Worm (Caenorhabditis elegans) whole organism, L1 larva: Measurements from ENCODE around the gene B0228.9.

ENCODE experiments used
- aha-1 ChIP-seq: fragments of 150-350 bp; optimal IDR thresholded peaks from 2 replicates; lab custom pipeline; 2014; ENCODE audit warnings: missing biosample characterization, missing genetic modification characterization
- lin-39 ChIP-seq: fragments of 150-350 bp; optimal IDR thresholded peaks from 2 replicates; lab custom pipeline; 2014; ENCODE audit warnings: missing biosample characterization, missing genetic modification reagents, missing genetic modification characterization
- mef-2 ChIP-seq: fragments of 150-350 bp; optimal IDR thresholded peaks from 2 replicates; lab custom pipeline; 2014; ENCODE audit warnings: missing biosample characterization, missing genetic modification characterization
- mep-1 ChIP-seq: fragments of 150-350 bp; optimal IDR thresholded peaks from 2 replicates; lab custom pipeline; 2014; ENCODE audit warnings: missing biosample characterization, missing genetic modification characterization
- nhr-77 ChIP-seq: fragments of 150-350 bp; optimal IDR thresholded peaks from 2 replicates; lab custom pipeline; 2014; ENCODE audit warnings: missing biosample characterization, missing genetic modification characterization
- ztf-11 ChIP-seq, 2 experiments: sonication (generic microtip); optimal IDR thresholded peaks; 2 replicates each; lab custom pipeline; 2016 to 2017; ENCODE audit warnings: missing genetic modification characterization in 2 of 2, missing biosample characterization in 1 of 2, missing compliant biosample characterization in 1 of 2

DNA sequence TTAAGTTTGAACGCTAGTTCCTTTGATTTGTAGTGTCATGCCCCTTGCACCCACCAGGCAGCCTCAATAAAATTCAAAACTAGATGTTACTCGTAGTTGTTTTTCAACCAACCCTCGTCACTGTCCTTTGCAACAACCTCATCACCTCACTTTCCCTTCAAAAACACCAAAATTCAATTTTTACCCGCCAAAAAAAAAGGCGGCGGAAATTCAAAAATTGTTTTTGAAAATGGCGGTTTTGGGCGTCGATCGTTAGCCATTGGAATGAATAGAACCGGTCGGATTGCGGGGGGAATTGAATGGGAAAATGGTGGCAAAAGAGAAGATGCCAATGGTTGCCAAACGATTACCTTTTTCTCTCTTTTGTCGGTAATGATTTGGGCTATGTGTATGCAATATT lies 42.6 kb upstream of the B0228.9 start:
- no peak for TF ChIP-seq lin-39
- no peak for TF ChIP-seq nhr-77 (tag; lab: Kevin White, UChicago)
- TF ChIP-seq aha-1 (tag; lab: Kevin White, UChicago), result no peak
- TF ChIP-seq mef-2 (tag; lab: Kevin White, UChicago), result no peak
- TF ChIP-seq mep-1 (tag; lab: Kevin White, UChicago), result no peak
- no peak for TF ChIP-seq ztf-11 (tag; optimal IDR thresholded peaks at IDR 0.05; lab: Kevin White, UChicago)
